Fruit fly (Drosophila melanogaster) whole organism, embryonic: ENCODE results near the gene CG11342.
A peak's percentile ranks its signal among the peaks of the same experiment; 100 is the strongest.

Source experiments
- Adf1 ChIP-seq: fragments of 200-800 bp; sonication (Bioruptor generic); IDR thresholded peaks from 2 replicates; pipeline ENCODE4 v1.3.6; 2022; ENCODE audit warnings: missing biosample characterization, missing genetic modification characterization
- Bdp1 ChIP-seq: fragments of 200-800 bp; sonication (Bioruptor generic); optimal IDR thresholded peaks from 3 replicates; lab custom pipeline; 2016; ENCODE audit warnings: missing biosample characterization, missing genetic modification characterization
- CG10543 ChIP-seq: fragments of 200-800 bp; sonication (Bioruptor generic); optimal IDR thresholded peaks from 3 replicates; lab custom pipeline; 2017; ENCODE audit warnings: missing biosample characterization, mild to moderate bottlenecking, missing genetic modification characterization, moderate library complexity
- CG11456 ChIP-seq: fragments of 200-800 bp; sonication (Bioruptor generic); IDR thresholded peaks from 3 replicates; pipeline ENCODE4 v1.3.6; 2022; ENCODE audit warnings: missing biosample characterization, missing genetic modification characterization
- CG12391 ChIP-seq: fragments of 200-800 bp; sonication (Bioruptor generic); optimal IDR thresholded peaks from 3 replicates; lab custom pipeline; 2018; ENCODE audit warnings: missing biosample characterization, mild to moderate bottlenecking, missing genetic modification characterization, moderate library complexity
- CG13287 ChIP-seq: fragments of 200-800 bp; sonication (Bioruptor generic); IDR thresholded peaks from 2 replicates; pipeline ENCODE4 v1.3.6; 2022; ENCODE audit warnings: missing biosample characterization, missing genetic modification characterization; ENCODE audit not compliant: partially characterized antibody
- CG13296 ChIP-seq: fragments of 200-800 bp; sonication (Bioruptor generic); optimal IDR thresholded peaks from 3 replicates; lab custom pipeline; 2018; ENCODE audit warnings: missing biosample characterization, mild to moderate bottlenecking, missing genetic modification characterization
- CG13894 ChIP-seq: fragments of 200-800 bp; sonication (Bioruptor generic); optimal IDR thresholded peaks from 3 replicates; lab custom pipeline; 2018; ENCODE audit warnings: missing biosample characterization, mild to moderate bottlenecking, missing genetic modification characterization, moderate library complexity
- CG14441 ChIP-seq: fragments of 200-800 bp; sonication (Bioruptor generic); IDR thresholded peaks from 2 replicates; pipeline ENCODE4 v1.3.6; 2022; ENCODE audit warnings: missing biosample characterization, missing genetic modification characterization
- CG14710 ChIP-seq: fragments of 200-800 bp; sonication (Bioruptor generic); optimal IDR thresholded peaks from 3 replicates; lab custom pipeline; 2019; ENCODE audit warnings: missing biosample characterization, mild to moderate bottlenecking, missing genetic modification characterization, moderate library complexity
- CG15269 ChIP-seq: fragments of 200-800 bp; sonication (Bioruptor generic); optimal IDR thresholded peaks from 2 replicates; lab custom pipeline; 2018; ENCODE audit warnings: missing biosample characterization, mild to moderate bottlenecking, missing genetic modification characterization, moderate library complexity
- CG17385 ChIP-seq: fragments of 200-800 bp; sonication (Bioruptor generic); optimal IDR thresholded peaks from 3 replicates; lab custom pipeline; 2018; ENCODE audit warnings: missing biosample characterization, mild to moderate bottlenecking, missing genetic modification characterization
- CG17612 ChIP-seq: fragments of 200-800 bp; sonication (Bioruptor generic); IDR thresholded peaks from 2 replicates; pipeline ENCODE4 v1.3.6; 2022; ENCODE audit warnings: missing biosample characterization, missing genetic modification characterization
- CG17912 ChIP-seq: fragments of 200-800 bp; sonication (Bioruptor generic); optimal IDR thresholded peaks from 2 replicates; lab custom pipeline; 2018; ENCODE audit warnings: missing biosample characterization, mild to moderate bottlenecking, missing genetic modification characterization
- CG2120 ChIP-seq: fragments of 200-800 bp; sonication (Bioruptor generic); optimal IDR thresholded peaks from 3 replicates; lab custom pipeline; 2016; ENCODE audit warnings: missing biosample characterization, missing genetic modification characterization
- CG2199 ChIP-seq: fragments of 200-800 bp; sonication (Bioruptor generic); IDR thresholded peaks from 3 replicates; pipeline ENCODE4 v1.3.6; 2022; ENCODE audit warnings: missing biosample characterization, missing genetic modification characterization
- CG32767 ChIP-seq: fragments of 200-800 bp; sonication (Bioruptor generic); IDR thresholded peaks from 2 replicates; pipeline ENCODE4 v1.3.6; 2022; ENCODE audit warnings: missing biosample characterization, missing genetic modification characterization
- CG33557 ChIP-seq: fragments of 200-800 bp; sonication (Bioruptor generic); optimal IDR thresholded peaks from 2 replicates; lab custom pipeline; 2019; ENCODE audit warnings: missing biosample characterization, mild to moderate bottlenecking, missing genetic modification characterization, moderate library complexity
- CG34224 ChIP-seq: fragments of 200-800 bp; sonication (Bioruptor generic); IDR thresholded peaks from 3 replicates; pipeline ENCODE4 v1.3.6; 2022; ENCODE audit warnings: missing biosample characterization, missing genetic modification characterization; ENCODE audit not compliant: partially characterized antibody
- CG43689 ChIP-seq: fragments of 200-800 bp; sonication (Bioruptor generic); IDR thresholded peaks from 2 replicates; pipeline ENCODE4 v1.3.6; 2022; ENCODE audit warnings: missing biosample characterization, missing genetic modification characterization
- CG5180 ChIP-seq: fragments of 200-800 bp; sonication (Bioruptor generic); optimal IDR thresholded peaks from 3 replicates; lab custom pipeline; 2017; ENCODE audit warnings: missing biosample characterization, missing genetic modification characterization, mild to moderate bottlenecking, moderate library complexity, missing genetic modification reagents
- CG7357 ChIP-seq: fragments of 200-800 bp; sonication (Bioruptor generic); IDR thresholded peaks from 3 replicates; pipeline ENCODE4 v1.3.6; 2022; ENCODE audit warnings: missing biosample characterization, missing genetic modification characterization
- CG8290 ChIP-seq, 3 experiments: fragments of 200-800 bp; sonication (Bioruptor generic); optimal IDR thresholded peaks; 2 replicates each; lab custom pipeline; 2016 to 2019; ENCODE audit warnings: missing biosample characterization in 3 of 3, missing genetic modification characterization in 3 of 3, mild to moderate bottlenecking in 2 of 3, moderate library complexity in 1 of 3
- CG8388 ChIP-seq: fragments of 200-800 bp; sonication (Bioruptor generic); optimal IDR thresholded peaks from 2 replicates; lab custom pipeline; 2019; ENCODE audit warnings: missing biosample characterization, mild to moderate bottlenecking, missing genetic modification characterization, moderate library complexity
- CG8765 ChIP-seq: fragments of 200-800 bp; sonication (Bioruptor generic); IDR thresholded peaks from 2 replicates; pipeline ENCODE4 v1.3.6; 2022; ENCODE audit warnings: missing biosample characterization, missing genetic modification characterization
- CG9215 ChIP-seq: fragments of 200-800 bp; sonication (Bioruptor generic); IDR thresholded peaks from 2 replicates; pipeline ENCODE4 v1.3.6; 2022; ENCODE audit warnings: missing biosample characterization, missing genetic modification characterization
- D19B ChIP-seq: fragments of 200-800 bp; sonication (Bioruptor generic); optimal IDR thresholded peaks from 2 replicates; lab custom pipeline; 2017; ENCODE audit warnings: missing biosample characterization, mild to moderate bottlenecking, missing genetic modification characterization
- Dll ChIP-seq: fragments of 200-800 bp; sonication (Bioruptor generic); IDR thresholded peaks from 4 replicates; pipeline ENCODE4 v1.3.6; 2022; ENCODE audit warnings: missing biosample characterization, missing genetic modification characterization; ENCODE audit not compliant: partially characterized antibody
- Dp ChIP-seq: fragments of 200-800 bp; sonication (Bioruptor generic); optimal IDR thresholded peaks from 2 replicates; lab custom pipeline; 2018; ENCODE audit warnings: missing biosample characterization, mild to moderate bottlenecking, missing genetic modification characterization, moderate library complexity
- Fer1 ChIP-seq: fragments of 200-800 bp; sonication (Bioruptor generic); optimal IDR thresholded peaks from 2 replicates; lab custom pipeline; 2017; ENCODE audit warnings: missing biosample characterization, mild to moderate bottlenecking, missing genetic modification characterization
- Gug ChIP-seq: fragments of 200-800 bp; sonication (Bioruptor generic); IDR thresholded peaks from 4 replicates; pipeline ENCODE4 v1.3.6; 2022; ENCODE audit warnings: missing biosample characterization, missing genetic modification characterization
- Med ChIP-seq: fragments of 200-800 bp; sonication (Bioruptor generic); peaks from one replicate; lab custom pipeline; 2016; ENCODE audit warnings: missing biosample characterization, missing genetic modification characterization, mild to moderate bottlenecking, inconsistent platforms, moderate library complexity
- NFAT ChIP-seq: fragments of 200-800 bp; sonication (Bioruptor generic); IDR thresholded peaks from 2 replicates; pipeline ENCODE4 v1.3.6; 2022; ENCODE audit warnings: missing biosample characterization, missing genetic modification characterization
- Nf-YB ChIP-seq: fragments of 200-800 bp; sonication (Bioruptor generic); optimal IDR thresholded peaks from 3 replicates; lab custom pipeline; 2019; ENCODE audit warnings: missing biosample characterization, mild to moderate bottlenecking, missing genetic modification characterization, moderate library complexity
- Rfx ChIP-seq: fragments of 200-800 bp; sonication (Bioruptor generic); IDR thresholded peaks from 2 replicates; pipeline ENCODE4 v1.3.6; 2022; ENCODE audit warnings: missing biosample characterization, missing genetic modification characterization
- Rx ChIP-seq: fragments of 200-800 bp; sonication (Bioruptor generic); IDR thresholded peaks from 2 replicates; pipeline ENCODE4 v1.3.6; 2022; ENCODE audit warnings: missing biosample characterization, missing genetic modification characterization
- Six4 ChIP-seq: fragments of 200-800 bp; sonication (Bioruptor generic); optimal IDR thresholded peaks from 2 replicates; lab custom pipeline; 2016; ENCODE audit warnings: missing biosample characterization, missing genetic modification characterization
- Xbp1 ChIP-seq: fragments of 200-800 bp; sonication (Bioruptor generic); optimal IDR thresholded peaks from 3 replicates; lab custom pipeline; 2016; ENCODE audit warnings: missing biosample characterization, mild to moderate bottlenecking, missing genetic modification characterization
- al ChIP-seq: fragments of 200-800 bp; sonication (Bioruptor generic); IDR thresholded peaks from 2 replicates; pipeline ENCODE4 v1.3.6; 2022; ENCODE audit warnings: missing biosample characterization, missing genetic modification characterization
- ash1 ChIP-seq: fragments of 200-800 bp; sonication (Bioruptor generic); optimal IDR thresholded peaks from 2 replicates; lab custom pipeline; 2018; ENCODE audit warnings: missing biosample characterization, mild to moderate bottlenecking, missing genetic modification characterization
- chinmo ChIP-seq: fragments of 200-800 bp; sonication (Bioruptor generic); IDR thresholded peaks from 4 replicates; pipeline ENCODE4 v1.3.6; 2022; ENCODE audit warnings: missing biosample characterization, missing genetic modification characterization; ENCODE audit not compliant: partially characterized antibody
- cwo ChIP-seq: fragments of 200-800 bp; sonication (Bioruptor generic); optimal IDR thresholded peaks from 3 replicates; lab custom pipeline; 2017; ENCODE audit warnings: missing biosample characterization, missing genetic modification characterization, mild to moderate bottlenecking, moderate library complexity, missing genetic modification reagents
- exex ChIP-seq: fragments of 200-800 bp; sonication (Bioruptor generic); optimal IDR thresholded peaks from 4 replicates; lab custom pipeline; 2018; ENCODE audit warnings: missing biosample characterization, mild to moderate bottlenecking, missing genetic modification characterization, moderate library complexity
- fd3F ChIP-seq: fragments of 200-800 bp; sonication (Bioruptor generic); optimal IDR thresholded peaks from 2 replicates; lab custom pipeline; 2018; ENCODE audit warnings: missing biosample characterization, mild to moderate bottlenecking, missing genetic modification characterization, moderate library complexity
- oc ChIP-seq: fragments of 200-800 bp; sonication (Bioruptor generic); optimal IDR thresholded peaks from 2 replicates; lab custom pipeline; 2018; ENCODE audit warnings: missing biosample characterization, mild to moderate bottlenecking, missing genetic modification characterization, moderate library complexity
- row ChIP-seq: fragments of 200-800 bp; sonication (Bioruptor generic); IDR thresholded peaks from 3 replicates; pipeline ENCODE4 v1.3.6; 2022; ENCODE audit warnings: missing biosample characterization, missing genetic modification characterization
- tna ChIP-seq: fragments of 200-800 bp; sonication (Bioruptor generic); IDR thresholded peaks from 2 replicates; pipeline ENCODE4 v1.3.6; 2022; ENCODE audit warnings: missing biosample characterization, missing genetic modification characterization; ENCODE audit not compliant: partially characterized antibody
- wek ChIP-seq: fragments of 200-800 bp; sonication (Bioruptor generic); optimal IDR thresholded peaks from 3 replicates; lab custom pipeline; 2018; ENCODE audit warnings: missing biosample characterization, mild to moderate bottlenecking, missing genetic modification characterization, moderate library complexity

The CG11342 gene

dm6 chr3L:4413800-4414446 is 46.7 kb upstream of the CG11342 start:
- TF ChIP-seq CG33557 (GFP tag; lab: Kevin White, UChicago) (no peak), CG8290 (GFP tag; optimal IDR thresholded peaks at IDR 0.05; lab: Kevin White, UChicago) (no peak), CG8290 (tag; optimal IDR thresholded peaks at IDR 0.05; lab: Kevin White, UChicago) (peak in 1 of 2 experiments; percentile 88), CG15269 (tag; lab: Kevin White, UChicago) (peak; percentile 18), cwo (GFP tag; lab: Kevin White, UChicago) (peak; percentile 89), CG9215 (GFP tag; lab: Robert Waterston, UW) (peak; percentile 19; the same call in 1 of the 2 replicates), CG34224 (GFP tag; lab: Robert Waterston, UW) (peak; percentile 45; the same call in 2 of the 3 replicates), CG2120 (GFP tag; lab: Kevin White, UChicago) (peak; percentile 52), exex (tag; lab: Kevin White, UChicago) (peak; percentile 41), CG2199 (GFP tag; lab: Robert Waterston, UW) (0 out of 3 replicates have a peak, but pooled peaks have one; percentile 29), CG8765 (GFP tag; lab: Robert Waterston, UW) (no peak), CG32767 (peak; percentile 74), CG8388 (GFP tag; lab: Kevin White, UChicago) (no peak), row (GFP tag; lab: Robert Waterston, UW) (peak; percentile 68), CG17612 (GFP tag; lab: Robert Waterston, UW) (no peak), CG43689 (GFP tag; lab: Robert Waterston, UW) (no peak), Fer1 (peak; percentile 20), CG10543 (peak; percentile 98), tna (GFP tag; lab: Robert Waterston, UW) (no peak; the same call in 1 of the 2 replicates), CG17912 (peak; percentile 25), Gug (GFP tag; lab: Robert Waterston, UW) (peak; percentile 43; the same call in 2 of the 4 replicates), CG13287 (GFP tag; lab: Robert Waterston, UW) (peak; percentile 53), CG7357 (GFP tag; lab: Robert Waterston, UW) (no peak), fd3F (GFP tag; lab: Kevin White, UChicago) (peak; percentile 10), Bdp1 (no peak), Six4 (GFP tag; lab: Kevin White, UChicago) (no peak), D19B (GFP tag; lab: Kevin White, UChicago) (peak; percentile 22), al (GFP tag; lab: Robert Waterston, UW) (peak; percentile 46; the same call in 1 of the 2 replicates), CG11456 (GFP tag; lab: Robert Waterston, UW) (peak; percentile 66; the same call in 1 of the 3 replicates), NFAT (GFP tag; lab: Robert Waterston, UW) (peak; percentile 82), Dll (GFP tag; lab: Robert Waterston, UW) (peak; percentile 40; the same call in 3 of the 4 replicates), Xbp1 (GFP tag; lab: Kevin White, UChicago) (peak; percentile 35), Med (GFP tag; lab: Kevin White, UChicago) (peak; percentile 95), Rfx (GFP tag; lab: Robert Waterston, UW) (peak; percentile 74), CG13894 (peak; percentile 80), CG14441 (GFP tag; lab: Robert Waterston, UW) (peak; percentile 14; the same call in 1 of the 2 replicates), Rx (GFP tag; lab: Robert Waterston, UW) (no peak), Dp (no peak), CG12391 (tag; lab: Kevin White, UChicago) (no peak), Adf1 (peak; percentile 69), Nf-YB (GFP tag; lab: Kevin White, UChicago) (no peak), chinmo (GFP tag; lab: Robert Waterston, UW) (peak; percentile 98), wek (GFP tag; lab: Kevin White, UChicago) (peak; percentile 47), CG17385 (peak; percentile 16), oc (peak; percentile 27), CG14710 (no peak), CG13296 (GFP tag; lab: Kevin White, UChicago) (peak; percentile 21), CG5180 (GFP tag; lab: Kevin White, UChicago) (peak; percentile 70), ash1 (GFP tag; lab: Kevin White, UChicago) (peak; percentile 14)
